Fruit fly (Drosophila melanogaster): ENCODE data around the gene Best1.

Best1 gene

dm6 chr3R:10161163-10161562 lies 9.1 kb downstream of the Best1 start, which contains the start of gene CG6254 (continued):
- TF ChIP-seq CG32532 (GFP tag; IDR thresholded peaks at IDR 0.05), result peak; percentile 64
- TF ChIP-seq Sry-β (GFP tag; optimal IDR thresholded peaks at IDR 0.05), result peak; percentile 39
- TF ChIP-seq schlank (tag; optimal IDR thresholded peaks at IDR 0.05), result no peak
- no peak for TF ChIP-seq Xrp1 (GFP tag; IDR thresholded peaks at IDR 0.05)
- no peak for TF ChIP-seq eve (GFP tag; optimal IDR thresholded peaks at IDR 0.05)
- TF ChIP-seq MESR4 (GFP tag; optimal IDR thresholded peaks at IDR 0.05), result peak; percentile 57
- no peak for TF ChIP-seq CG12104 (GFP tag; optimal IDR thresholded peaks at IDR 0.05)
- TF ChIP-seq CG9876 (GFP tag; optimal IDR thresholded peaks at IDR 0.05), result peak; percentile 16
- no peak for TF ChIP-seq Adf1 (GFP tag; IDR thresholded peaks at IDR 0.05)
- TF ChIP-seq CG9609 (GFP tag; optimal IDR thresholded peaks at IDR 0.05), result no peak
- TF ChIP-seq CG1792 (GFP tag; optimal IDR thresholded peaks at IDR 0.05), result no peak
- TF ChIP-seq dmrt99B (tag; optimal IDR thresholded peaks at IDR 0.05), result no peak
- no peak for TF ChIP-seq cas (GFP tag; IDR thresholded peaks at IDR 0.05)
- TF ChIP-seq slbo (GFP tag; IDR thresholded peaks at IDR 0.05), result peak; percentile 74; the same call in 1 of the 2 replicates
- TF ChIP-seq Atf-2 (GFP tag; optimal IDR thresholded peaks at IDR 0.05), result no peak
- TF ChIP-seq Six4 (GFP tag; optimal IDR thresholded peaks at IDR 0.05), result no peak
- TF ChIP-seq seq (GFP tag; IDR thresholded peaks at IDR 0.05), result 0 out of 2 replicates have a peak, but pooled peaks have one; percentile 26
- peak; percentile 68 for TF ChIP-seq pzg (GFP tag; optimal IDR thresholded peaks at IDR 0.05)
- no peak for TF ChIP-seq CrebB (tag; optimal IDR thresholded peaks at IDR 0.05)
- TF ChIP-seq Neu2 (GFP tag; optimal IDR thresholded peaks at IDR 0.05; ENCODE audit: borderline replicate concordance), result no peak
- TF ChIP-seq psq (GFP tag; optimal IDR thresholded peaks at IDR 0.05), result no peak
- peak; percentile 88 for TF ChIP-seq stwl (tag; optimal IDR thresholded peaks at IDR 0.05)
- no peak for TF ChIP-seq Oli (tag; optimal IDR thresholded peaks at IDR 0.05)
- peak; percentile 77 for TF ChIP-seq vvl (GFP tag; IDR thresholded peaks at IDR 0.05)
- no peak for TF ChIP-seq lmd (GFP tag; IDR thresholded peaks at IDR 0.05)
- no peak for TF ChIP-seq CG7556 (GFP tag; optimal IDR thresholded peaks at IDR 0.05)
- no peak for TF ChIP-seq slou (GFP tag; optimal IDR thresholded peaks at IDR 0.05)
- TF ChIP-seq CG30431 (GFP tag; optimal IDR thresholded peaks at IDR 0.05), result no peak
- TF ChIP-seq mam (GFP tag; optimal IDR thresholded peaks at IDR 0.05), result peak; percentile 63
- TF ChIP-seq YL-1 (GFP tag; optimal IDR thresholded peaks at IDR 0.05), result peak; percentile 46
- no peak for TF ChIP-seq wdn (GFP tag; IDR thresholded peaks at IDR 0.05)
- TF ChIP-seq CG31224 (GFP tag; IDR thresholded peaks at IDR 0.05), result no peak
- no peak for TF ChIP-seq CG10366 (GFP tag; IDR thresholded peaks at IDR 0.05)
- TF ChIP-seq CG4404 (GFP tag; IDR thresholded peaks at IDR 0.05), result no peak
- no peak for TF ChIP-seq pfk (GFP tag; optimal IDR thresholded peaks at IDR 0.05)
- TF ChIP-seq CG11456 (GFP tag; IDR thresholded peaks at IDR 0.05), result peak; percentile 77
- TF ChIP-seq CG6813 (GFP tag; optimal IDR thresholded peaks at IDR 0.05), result no peak
- TF ChIP-seq CG10565 (GFP tag; optimal IDR thresholded peaks at IDR 0.05), result no peak
- no peak for TF ChIP-seq disco-r (GFP tag; optimal IDR thresholded peaks at IDR 0.05)
- no peak for TF ChIP-seq HHEX (GFP tag; optimal IDR thresholded peaks at IDR 0.05)
- TF ChIP-seq CG2116 (GFP tag; optimal IDR thresholded peaks at IDR 0.05), result peak; percentile 54
- TF ChIP-seq phol (tag; optimal IDR thresholded peaks at IDR 0.05), result peak; percentile 44
- TF ChIP-seq pb (GFP tag; optimal IDR thresholded peaks at IDR 0.05), result peak; percentile 27
- peak; percentile 59 for TF ChIP-seq CG30403 (GFP tag; optimal IDR thresholded peaks at IDR 0.05)
- no peak for TF ChIP-seq CG7987 (GFP tag; optimal IDR thresholded peaks at IDR 0.05)
- no peak for TF ChIP-seq ab (GFP tag; optimal IDR thresholded peaks at IDR 0.05)
- peak; percentile 28 for TF ChIP-seq gfzf (GFP tag; optimal IDR thresholded peaks at IDR 0.05)
- TF ChIP-seq luna (GFP tag; optimal IDR thresholded peaks at IDR 0.05), result no peak
- TF ChIP-seq klu (GFP tag; IDR thresholded peaks at IDR 0.05), result no peak
- peak; percentile 58 for TF ChIP-seq HmgZ (tag; optimal IDR thresholded peaks at IDR 0.05)
- peak; percentile 31 for TF ChIP-seq dm (GFP tag; optimal IDR thresholded peaks at IDR 0.05)
- TF ChIP-seq CG13424 (tag; optimal IDR thresholded peaks at IDR 0.05), result peak; percentile 52
